Worm (Caenorhabditis elegans): ENCODE data around the gene clc-31.

DNA sequence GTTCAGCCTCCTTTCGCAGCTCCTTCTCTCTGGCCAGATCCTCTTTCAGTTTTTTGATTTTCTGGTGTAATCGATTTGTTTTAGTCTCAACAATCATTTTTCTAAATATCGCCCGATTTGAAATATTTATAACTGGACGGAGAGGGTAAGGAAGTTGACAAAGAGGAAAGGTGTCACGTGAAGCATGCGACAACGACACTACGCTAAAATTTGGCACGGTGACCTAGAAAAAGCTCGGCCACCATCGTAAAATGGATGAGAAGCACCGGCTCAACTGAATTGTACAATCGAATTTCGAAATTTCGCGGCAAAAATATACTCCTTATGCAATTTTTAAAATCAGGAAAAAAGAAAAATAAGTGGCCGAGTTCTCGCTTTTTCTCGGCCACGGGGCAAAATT, 44.9 kb downstream of the clc-31 start, which contains the start of gene C03H5.5:
- TF ChIP-seq ceh-82 (tag; optimal IDR thresholded peaks at IDR 0.05) (no peak), elt-3 (tag; optimal IDR thresholded peaks at IDR 0.05) (no peak), ztf-11 (tag; optimal IDR thresholded peaks at IDR 0.05) (no peak), xbp-1 (tag; optimal IDR thresholded peaks at IDR 0.05) (no peak), lin-14 (GFP tag; optimal IDR thresholded peaks at IDR 0.05) (no peak), mdl-1 (tag; optimal IDR thresholded peaks at IDR 0.05) (no peak), ama-1 (optimal IDR thresholded peaks at IDR 0.05) (no peak)

All from whole organism, L1 larva.